Fruit fly (Drosophila melanogaster) whole organism, embryonic: ENCODE data around the gene CG3408.

Experiments used
- Ada2b ChIP-seq: fragments of 200-800 bp; sonication (Bioruptor generic); IDR thresholded peaks from 2 replicates; pipeline ENCODE4 v1.3.6; 2022; ENCODE audit warnings: missing biosample characterization, missing genetic modification characterization
- Blimp-1 ChIP-seq: fragments of 200-800 bp; sonication (Bioruptor generic); optimal IDR thresholded peaks from 3 replicates; lab custom pipeline; 2018; ENCODE audit warnings: missing biosample characterization, missing genetic modification characterization, mild to moderate bottlenecking, moderate library complexity, missing genetic modification reagents
- CG10267 ChIP-seq: fragments of 200-800 bp; sonication (Bioruptor generic); optimal IDR thresholded peaks from 2 replicates; lab custom pipeline; 2018; ENCODE audit warnings: missing biosample characterization, mild to moderate bottlenecking, missing genetic modification characterization, moderate library complexity
- CG10543 ChIP-seq: fragments of 200-800 bp; sonication (Bioruptor generic); optimal IDR thresholded peaks from 3 replicates; lab custom pipeline; 2017; ENCODE audit warnings: missing biosample characterization, mild to moderate bottlenecking, missing genetic modification characterization, moderate library complexity
- CG10979 ChIP-seq: fragments of 200-800 bp; sonication (Bioruptor generic); optimal IDR thresholded peaks from 2 replicates; lab custom pipeline; 2018; ENCODE audit warnings: missing biosample characterization, mild to moderate bottlenecking, missing genetic modification characterization, moderate library complexity
- CG11085 ChIP-seq: fragments of 200-800 bp; sonication (Bioruptor generic); IDR thresholded peaks from 2 replicates; pipeline ENCODE4 v1.3.6; 2022; ENCODE audit warnings: missing biosample characterization, missing genetic modification characterization
- CG12071 ChIP-seq: fragments of 200-800 bp; sonication (Bioruptor generic); optimal IDR thresholded peaks from 3 replicates; lab custom pipeline; 2018; ENCODE audit warnings: missing biosample characterization, mild to moderate bottlenecking, missing genetic modification characterization
- CG12104 ChIP-seq: fragments of 200-800 bp; sonication (Bioruptor generic); optimal IDR thresholded peaks from 3 replicates; lab custom pipeline; 2016; ENCODE audit warnings: missing biosample characterization, missing genetic modification characterization
- CG12769 ChIP-seq: fragments of 200-800 bp; sonication (Bioruptor generic); optimal IDR thresholded peaks from 2 replicates; lab custom pipeline; 2019; ENCODE audit warnings: missing biosample characterization, mild to moderate bottlenecking, missing genetic modification characterization, moderate library complexity
- CG13287 ChIP-seq: fragments of 200-800 bp; sonication (Bioruptor generic); IDR thresholded peaks from 2 replicates; pipeline ENCODE4 v1.3.6; 2022; ENCODE audit warnings: missing biosample characterization, missing genetic modification characterization; ENCODE audit not compliant: partially characterized antibody
- CG18476 ChIP-seq: fragments of 200-800 bp; sonication (Bioruptor generic); optimal IDR thresholded peaks from 2 replicates; lab custom pipeline; 2016; ENCODE audit warnings: missing biosample characterization, mild to moderate bottlenecking, missing genetic modification characterization
- CG18599 ChIP-seq: fragments of 200-800 bp; sonication (Bioruptor generic); optimal IDR thresholded peaks from 3 replicates; lab custom pipeline; 2017; ENCODE audit warnings: missing biosample characterization, missing genetic modification characterization, mild to moderate bottlenecking, moderate library complexity, missing genetic modification reagents
- CG3163 ChIP-seq: fragments of 200-800 bp; sonication (Bioruptor generic); optimal IDR thresholded peaks from 3 replicates; lab custom pipeline; 2016; ENCODE audit warnings: missing biosample characterization, missing genetic modification characterization
- CG32767 ChIP-seq: fragments of 200-800 bp; sonication (Bioruptor generic); IDR thresholded peaks from 2 replicates; pipeline ENCODE4 v1.3.6; 2022; ENCODE audit warnings: missing biosample characterization, missing genetic modification characterization
- CG4328 ChIP-seq: fragments of 200-800 bp; sonication (Bioruptor generic); optimal IDR thresholded peaks from 3 replicates; lab custom pipeline; 2017; ENCODE audit warnings: missing biosample characterization, missing genetic modification reagents, missing genetic modification characterization
- CG6689 ChIP-seq: fragments of 200-800 bp; sonication (Bioruptor generic); IDR thresholded peaks from 2 replicates; pipeline ENCODE4 v1.3.6; 2022; ENCODE audit warnings: missing biosample characterization, missing genetic modification characterization
- CG7357 ChIP-seq: fragments of 200-800 bp; sonication (Bioruptor generic); IDR thresholded peaks from 3 replicates; pipeline ENCODE4 v1.3.6; 2022; ENCODE audit warnings: missing biosample characterization, missing genetic modification characterization
- CG8089 ChIP-seq: fragments of 200-800 bp; sonication (Bioruptor generic); optimal IDR thresholded peaks from 3 replicates; lab custom pipeline; 2016; ENCODE audit warnings: missing biosample characterization, missing genetic modification characterization
- CG8359 ChIP-seq: fragments of 200-800 bp; sonication (Bioruptor generic); optimal IDR thresholded peaks from 2 replicates; lab custom pipeline; 2017; ENCODE audit warnings: missing biosample characterization, mild to moderate bottlenecking, missing genetic modification characterization, borderline replicate concordance
- CG8478 ChIP-seq: fragments of >200 bp; optimal IDR thresholded peaks from 2 replicates; lab custom pipeline; 2018
- CG9609 ChIP-seq: fragments of 200-800 bp; sonication (Bioruptor generic); optimal IDR thresholded peaks from 3 replicates; lab custom pipeline; 2016; ENCODE audit warnings: missing biosample characterization, missing genetic modification characterization
- CG9932 ChIP-seq: fragments of 200-800 bp; sonication (Bioruptor generic); IDR thresholded peaks from 2 replicates; pipeline ENCODE4 v1.3.6; 2022; ENCODE audit warnings: missing biosample characterization, missing genetic modification characterization
- Dad ChIP-seq: fragments of 200-800 bp; sonication (Bioruptor generic); optimal IDR thresholded peaks from 3 replicates; lab custom pipeline; 2016; ENCODE audit warnings: missing biosample characterization, missing genetic modification characterization
- Dbx ChIP-seq: fragments of 200-800 bp; sonication (Bioruptor generic); IDR thresholded peaks from 3 replicates; pipeline ENCODE4 v1.3.6; 2022; ENCODE audit warnings: missing biosample characterization, missing genetic modification characterization
- Deaf1 ChIP-seq: fragments of 200-800 bp; optimal IDR thresholded peaks from 3 replicates; lab custom pipeline; 2019; ENCODE audit warnings: missing biosample characterization, mild to moderate bottlenecking, missing genetic modification characterization, moderate library complexity
- Ets97D ChIP-seq: fragments of 200-800 bp; sonication (Bioruptor generic); optimal IDR thresholded peaks from 3 replicates; lab custom pipeline; 2016; ENCODE audit warnings: missing biosample characterization, missing genetic modification characterization
- H2.0 ChIP-seq: fragments of 200-800 bp; sonication (Bioruptor generic); IDR thresholded peaks from 2 replicates; pipeline ENCODE4 v1.3.6; 2022; ENCODE audit warnings: missing biosample characterization, missing genetic modification characterization
- HLHmδ ChIP-seq: fragments of 200-800 bp; sonication (Bioruptor generic); optimal IDR thresholded peaks from 2 replicates; lab custom pipeline; 2018; ENCODE audit warnings: missing biosample characterization, mild to moderate bottlenecking, missing genetic modification characterization, moderate library complexity
- Jarid2 ChIP-seq: fragments of 200-800 bp; sonication (Bioruptor generic); optimal IDR thresholded peaks from 3 replicates; lab custom pipeline; 2017; ENCODE audit warnings: mild to moderate bottlenecking, missing biosample characterization, missing genetic modification reagents, missing genetic modification characterization
- MTF-1 ChIP-seq: fragments of 200-800 bp; sonication (Bioruptor generic); optimal IDR thresholded peaks from 2 replicates; lab custom pipeline; 2018; ENCODE audit warnings: missing biosample characterization, mild to moderate bottlenecking, missing genetic modification characterization, borderline replicate concordance
- Poxn ChIP-seq: fragments of 200-800 bp; sonication (Bioruptor generic); IDR thresholded peaks from 2 replicates; pipeline ENCODE4 v1.3.6; 2022; ENCODE audit warnings: missing biosample characterization, missing genetic modification characterization
- Usf ChIP-seq: fragments of 200-800 bp; sonication (Bioruptor generic); optimal IDR thresholded peaks from 2 replicates; lab custom pipeline; 2017; ENCODE audit warnings: missing genotype, missing biosample characterization, missing genetic modification characterization
- cg ChIP-seq: fragments of 200-800 bp; sonication (Bioruptor generic); optimal IDR thresholded peaks from 3 replicates; lab custom pipeline; 2019; ENCODE audit warnings: missing biosample characterization, mild to moderate bottlenecking, missing genetic modification characterization, moderate library complexity
- dati ChIP-seq: fragments of 200-800 bp; sonication (Bioruptor generic); IDR thresholded peaks from 2 replicates; pipeline ENCODE4 v1.3.6; 2022; ENCODE audit warnings: missing biosample characterization, missing genetic modification characterization
- dimm ChIP-seq: fragments of 200-800 bp; sonication (Bioruptor generic); IDR thresholded peaks from 2 replicates; pipeline ENCODE4 v1.3.6; 2022; ENCODE audit warnings: missing biosample characterization, missing genetic modification characterization
- hbn ChIP-seq: fragments of 200-800 bp; sonication (Bioruptor generic); IDR thresholded peaks from 2 replicates; pipeline ENCODE4 v1.3.6; 2022; ENCODE audit warnings: missing biosample characterization, missing genetic modification characterization; ENCODE audit not compliant: partially characterized antibody
- jing ChIP-seq: fragments of 200-800 bp; sonication (Bioruptor generic); optimal IDR thresholded peaks from 2 replicates; lab custom pipeline; 2018; ENCODE audit warnings: missing biosample characterization, mild to moderate bottlenecking, missing genetic modification characterization
- onecut ChIP-seq: fragments of 200-800 bp; sonication (Bioruptor generic); IDR thresholded peaks from 2 replicates; pipeline ENCODE4 v1.3.6; 2022; ENCODE audit warnings: missing biosample characterization, missing genetic modification characterization
- rib ChIP-seq: fragments of 200-800 bp; sonication (Bioruptor generic); IDR thresholded peaks from 2 replicates; pipeline ENCODE4 v1.3.6; 2022; ENCODE audit warnings: missing biosample characterization, missing genetic modification characterization
- slou ChIP-seq: fragments of 200-800 bp; sonication (Bioruptor generic); optimal IDR thresholded peaks from 3 replicates; lab custom pipeline; 2016; ENCODE audit warnings: missing biosample characterization, missing genetic modification characterization
- tgo ChIP-seq: fragments of 200-800 bp; sonication (Bioruptor generic); IDR thresholded peaks from 3 replicates; pipeline ENCODE4 v1.3.6; 2022; ENCODE audit warnings: missing biosample characterization, missing genetic modification characterization
- trh ChIP-seq: fragments of 200-800 bp; sonication (Bioruptor generic); optimal IDR thresholded peaks from 2 replicates; lab custom pipeline; 2016; ENCODE audit warnings: missing biosample characterization, missing genetic modification characterization
- vnd ChIP-seq: fragments of 200-800 bp; sonication (Bioruptor generic); IDR thresholded peaks from 3 replicates; pipeline ENCODE4 v1.3.6; 2022; ENCODE audit warnings: missing biosample characterization, missing genetic modification characterization; ENCODE audit not compliant: partially characterized antibody
- zen ChIP-seq: fragments of 200-800 bp; sonication (Bioruptor generic); optimal IDR thresholded peaks from 3 replicates; lab custom pipeline; 2018; ENCODE audit warnings: missing biosample characterization, mild to moderate bottlenecking, missing genetic modification characterization, moderate library complexity

Gene CG3408

DNA sequence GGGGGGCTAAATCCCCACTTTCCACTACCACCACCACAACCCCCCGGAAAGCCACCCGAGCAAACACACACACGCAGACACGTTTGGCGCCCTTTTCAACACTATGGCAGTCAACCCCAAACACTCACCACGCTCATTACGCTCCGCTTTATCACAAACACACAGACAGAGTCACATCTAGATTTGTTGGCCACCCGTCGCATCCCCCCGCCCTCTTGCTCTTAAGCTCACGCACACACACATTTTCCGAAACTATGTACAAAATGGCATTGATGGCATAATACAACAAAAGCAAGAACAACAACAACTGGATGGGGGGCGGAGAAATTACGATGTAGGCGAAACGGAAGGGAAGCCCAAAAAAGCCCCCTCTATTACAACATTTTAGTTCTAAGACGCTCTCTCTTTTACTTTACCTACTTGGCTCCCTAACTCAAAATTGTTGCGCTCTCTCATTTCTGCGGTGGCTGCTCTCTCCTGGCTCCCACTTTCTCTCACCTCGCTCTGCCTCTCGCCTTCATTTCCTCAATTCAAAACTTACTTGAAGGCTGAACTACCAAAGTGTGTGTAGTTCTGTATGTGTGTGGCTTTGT, 43.6 kb downstream of the CG3408 start (continued):
- TF ChIP-seq MTF-1 (GFP tag; lab: Kevin White, UChicago), result peak; percentile 10
- 0 out of 2 replicates have a peak, but pooled peaks have one; percentile 28 for TF ChIP-seq CG32767 (GFP tag; lab: Robert Waterston, UW)
- TF ChIP-seq trh (GFP tag; lab: Kevin White, UChicago), result no peak
- peak; percentile 24 for TF ChIP-seq CG10267
- no peak for TF ChIP-seq Blimp-1 (GFP tag; lab: Kevin White, UChicago)
- no peak for TF ChIP-seq CG8359 (GFP tag; lab: Kevin White, UChicago)
- TF ChIP-seq CG12104 (GFP tag; lab: Kevin White, UChicago), result no peak
- TF ChIP-seq CG8089, result no peak
- no peak for TF ChIP-seq Ets97D (GFP tag; lab: Kevin White, UChicago)
- TF ChIP-seq slou (GFP tag; lab: Kevin White, UChicago), result no peak
- no peak for TF ChIP-seq dimm (GFP tag; lab: Robert Waterston, UW)
- TF ChIP-seq Ada2b (GFP tag; lab: Robert Waterston, UW), result no peak
- no peak for TF ChIP-seq CG18476
- no peak for TF ChIP-seq vnd (GFP tag; lab: Robert Waterston, UW)
- TF ChIP-seq CG13287 (GFP tag; lab: Robert Waterston, UW), result no peak
- TF ChIP-seq CG6689 (GFP tag; lab: Robert Waterston, UW), result no peak
- peak; percentile 15; the same call in 1 of the 2 replicates for TF ChIP-seq onecut (GFP tag; lab: Robert Waterston, UW)
- TF ChIP-seq H2.0, result no peak
- TF ChIP-seq CG8478, result peak; percentile 77
- 0 out of 3 replicates have a peak, but pooled peaks have one; percentile 16 for TF ChIP-seq Dbx
- no peak for TF ChIP-seq CG10979 (tag; lab: Kevin White, UChicago)
- TF ChIP-seq CG9609 (GFP tag; lab: Kevin White, UChicago), result no peak
- no peak for TF ChIP-seq HLHmδ (GFP tag; lab: Kevin White, UChicago)
- no peak for TF ChIP-seq jing
- peak; percentile 50 for TF ChIP-seq CG10543 (GFP tag; lab: Kevin White, UChicago)
- peak; percentile 88 for TF ChIP-seq cg (GFP tag; lab: Kevin White, UChicago)
- TF ChIP-seq CG4328 (GFP tag; lab: Kevin White, UChicago), result peak; percentile 38
- peak; percentile 13 for TF ChIP-seq Jarid2
- no peak for TF ChIP-seq dati
- peak; percentile 5 for TF ChIP-seq Deaf1 (tag; lab: Kevin White, UChicago)
- TF ChIP-seq CG11085 (GFP tag; lab: Robert Waterston, UW), result no peak
- no peak for TF ChIP-seq rib (GFP tag; lab: Robert Waterston, UW)
- TF ChIP-seq CG3163 (GFP tag; lab: Kevin White, UChicago), result peak; percentile 11
- TF ChIP-seq CG7357 (GFP tag; lab: Robert Waterston, UW), result no peak
- peak; percentile 22 for TF ChIP-seq CG12071 (GFP tag; lab: Kevin White, UChicago)
- no peak for TF ChIP-seq CG9932 (GFP tag; lab: Robert Waterston, UW)
- TF ChIP-seq Poxn (GFP tag; lab: Robert Waterston, UW), result no peak
- TF ChIP-seq zen (tag; lab: Kevin White, UChicago), result no peak
- no peak for TF ChIP-seq Dad
- no peak for TF ChIP-seq Usf (GFP tag; lab: Kevin White, UChicago)
- TF ChIP-seq tgo (GFP tag; lab: Robert Waterston, UW), result no peak
- peak; percentile 23; the same call in 1 of the 2 replicates for TF ChIP-seq hbn (GFP tag; lab: Robert Waterston, UW)
- peak; percentile 30 for TF ChIP-seq CG12769 (tag; lab: Kevin White, UChicago)
- peak; percentile 16 for TF ChIP-seq CG18599
- TF ChIP-seq, all 482 proteins: peak for 56
